Worm (Caenorhabditis elegans) whole organism, L4/young adult: ENCODE results near the gene C37E2.3.

Source experiments
- W03F9.2 ChIP-seq: fragments of 150-350 bp; optimal IDR thresholded peaks from 2 replicates; lab custom pipeline; 2014; ENCODE audit warnings: missing biosample characterization, missing genetic modification characterization
- him-1 ChIP-seq: sonication (generic microtip); optimal IDR thresholded peaks from 2 replicates; lab custom pipeline; 2016; ENCODE audit warnings: missing genotype, missing genetic modification reagents, missing genetic modification characterization, missing compliant biosample characterization

DNA sequence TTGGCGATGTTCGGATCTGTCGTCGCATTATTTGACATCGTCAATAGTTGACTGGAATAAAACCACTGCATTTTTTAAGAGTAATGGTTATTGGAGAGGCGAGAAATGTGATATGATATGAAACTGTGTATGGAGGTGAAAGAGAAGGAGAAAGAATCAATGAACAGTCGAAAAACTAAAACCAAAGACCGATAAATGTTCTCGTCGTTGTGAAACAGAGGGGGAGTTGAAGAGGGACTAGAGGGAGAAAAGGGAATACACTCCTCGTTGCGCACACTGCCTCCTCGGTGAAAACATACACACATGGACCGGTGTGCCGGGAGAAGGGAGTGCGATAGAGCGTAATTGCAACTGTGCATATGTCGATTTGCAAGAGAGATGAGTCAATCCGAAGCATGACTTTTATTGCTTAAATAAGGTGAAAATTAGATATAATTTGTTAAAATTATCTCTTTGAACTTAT is 10.7 kb upstream of the C37E2.3 start, which contains the start of gene sym-4:
- peak; percentile 26 for TF ChIP-seq him-1 (tag; lab: Kevin White, UChicago)
- peak; percentile 84 for TF ChIP-seq W03F9.2 (tag; lab: Kevin White, UChicago)
